Worm (Caenorhabditis elegans) whole organism, midembryonic: ENCODE measurements around the gene flp-10.

Source experiments
- T22C8.4 ChIP-seq: fragments of 200-800 bp; sonication (Bioruptor generic); IDR thresholded peaks from 2 replicates; pipeline ENCODE4 v1.3.6; 2022; ENCODE audit warnings: missing genetic modification characterization, missing compliant biosample characterization
- cog-1 ChIP-seq: sonication (generic microtip); optimal IDR thresholded peaks from 2 replicates; lab custom pipeline; 2016; ENCODE audit warnings: missing genetic modification characterization, missing compliant biosample characterization
- flt-1 ChIP-seq: fragments of 200-800 bp; sonication (Bioruptor generic); IDR thresholded peaks from 2 replicates; pipeline ENCODE4 v1.3.6; 2022; ENCODE audit warnings: missing genetic modification characterization, missing compliant biosample characterization
- med-1 ChIP-seq: sonication (generic microtip); optimal IDR thresholded peaks from 2 replicates; lab custom pipeline; 2017; ENCODE audit warnings: missing genetic modification characterization, mild to moderate bottlenecking, missing compliant biosample characterization, antibody characterized with exemption, missing genetic modification reagents; ENCODE audit not compliant: insufficient read depth
- ref-1 ChIP-seq: fragments of 200-800 bp; sonication (Bioruptor generic); conservative IDR thresholded peaks from 2 replicates; pipeline ENCODE4 v1.3.6; 2022; ENCODE audit warnings: missing genetic modification reagents, missing genetic modification characterization, missing compliant biosample characterization
- ztf-23 ChIP-seq: fragments of 200-800 bp; sonication (Bioruptor generic); IDR thresholded peaks from 2 replicates; pipeline ENCODE4 v1.3.6; 2022; ENCODE audit warnings: missing genetic modification reagents, missing genetic modification characterization, missing compliant biosample characterization
- ztf-29 ChIP-seq: fragments of 200-800 bp; sonication (Bioruptor generic); IDR thresholded peaks from 2 replicates; pipeline ENCODE4 v1.3.6; 2022; ENCODE audit warnings: missing genetic modification reagents, missing genetic modification characterization, missing compliant biosample characterization

ce11 chrIV:7844333-7844973, 24.3 kb upstream of the flp-10 start:
- TF ChIP-seq ztf-29: no peak
- no peak for TF ChIP-seq med-1
- no peak for TF ChIP-seq T22C8.4 (GFP tag; lab: Robert Waterston, UW)
- TF ChIP-seq ztf-23 (GFP tag; lab: Robert Waterston, UW): no peak
- TF ChIP-seq flt-1 (GFP tag; lab: Robert Waterston, UW): no peak
- no peak for TF ChIP-seq ref-1 (GFP tag; lab: Robert Waterston, UW)
- no peak for TF ChIP-seq cog-1 (tag; lab: Kevin White, UChicago)
